Worm (Caenorhabditis elegans) whole organism, L4 larva: Measurements from ENCODE around the gene C01G12.9.

Experiments
- F10B5.3 ChIP-seq: sonication (generic microtip); optimal IDR thresholded peaks from 2 replicates; lab custom pipeline; 2016; ENCODE audit warnings: mild to moderate bottlenecking, missing genetic modification characterization, missing compliant biosample characterization
- F26F4.8 ChIP-seq: fragments of 200-800 bp; sonication (Bioruptor generic); conservative IDR thresholded peaks from 2 replicates; pipeline ENCODE4 v1.3.6; 2022; ENCODE audit warnings: missing genetic modification characterization, missing compliant biosample characterization
- F44E2.7 ChIP-seq: fragments of 200-800 bp; sonication (Bioruptor generic); IDR thresholded peaks from 2 replicates; pipeline ENCODE4 v2.1.2; 2022; ENCODE audit warnings: missing genetic modification characterization, missing compliant biosample characterization
- F49E8.2 ChIP-seq: sonication (generic microtip); optimal IDR thresholded peaks from 2 replicates; lab custom pipeline; 2016; ENCODE audit warnings: missing compliant biosample characterization, mild to moderate bottlenecking, missing genetic modification characterization, borderline replicate concordance
- R02D3.7 ChIP-seq: fragments of 150-350 bp; sonication (generic microtip); optimal IDR thresholded peaks from 3 replicates; lab custom pipeline; 2014; ENCODE audit warnings: missing biosample characterization, missing genetic modification characterization
- T20F7.1 ChIP-seq: fragments of 200-800 bp; sonication (Bioruptor generic); optimal IDR thresholded peaks from 2 replicates; lab custom pipeline; 2018; ENCODE audit warnings: mild to moderate bottlenecking, missing genetic modification characterization, missing compliant biosample characterization
- Y5F2A.4 ChIP-seq: fragments of 200-800 bp; sonication (Bioruptor generic); optimal IDR thresholded peaks from 2 replicates; lab custom pipeline; 2018; ENCODE audit warnings: mild to moderate bottlenecking, missing genetic modification characterization, missing compliant biosample characterization
- aha-1 ChIP-seq: fragments of 150-350 bp; peaks from one replicate; lab custom pipeline; 2014; ENCODE audit warnings: missing biosample characterization, missing genetic modification characterization
- ama-1 ChIP-seq: fragments of 150-350 bp; optimal IDR thresholded peaks from 2 replicates; lab custom pipeline; 2014; ENCODE audit warnings: inconsistent platforms, mixed read lengths
- arid-1 ChIP-seq: fragments of 200-800 bp; sonication (Bioruptor generic); conservative IDR thresholded peaks from 2 replicates; pipeline ENCODE4 v1.3.6; 2022; ENCODE audit warnings: missing genetic modification reagents, missing genetic modification characterization, missing compliant biosample characterization
- attf-4 ChIP-seq: sonication (generic microtip); optimal IDR thresholded peaks from 3 replicates; lab custom pipeline; 2017; ENCODE audit warnings: missing biosample characterization, missing genetic modification characterization
- ceh-32 ChIP-seq: sonication (generic microtip); optimal IDR thresholded peaks from 2 replicates; lab custom pipeline; 2016; ENCODE audit warnings: mild to moderate bottlenecking, missing genetic modification characterization, missing compliant biosample characterization; ENCODE audit not compliant: poor library complexity
- ceh-44 ChIP-seq: fragments of 200-800 bp; sonication (Bioruptor generic); IDR thresholded peaks from 2 replicates; pipeline ENCODE4 v1.3.6; 2022; ENCODE audit warnings: missing genetic modification reagents, missing genetic modification characterization, missing compliant biosample characterization
- ces-1 ChIP-seq: fragments of 150-350 bp; sonication (generic microtip); optimal IDR thresholded peaks from 4 replicates; lab custom pipeline; 2014; ENCODE audit warnings: missing biosample characterization, missing genetic modification reagents, missing genetic modification characterization
- daf-16 ChIP-seq, 3 experiments: sonication (generic microtip); optimal IDR thresholded peaks; 2 replicates each; lab custom pipeline; 2016 to 2017; ENCODE audit warnings: missing genetic modification characterization in 3 of 3, missing genetic modification reagents in 3 of 3, mild to moderate bottlenecking in 2 of 3, missing compliant biosample characterization in 2 of 3, missing biosample characterization in 1 of 3, moderate library complexity in 1 of 3
- daf-8 ChIP-seq: fragments of 200-800 bp; sonication (Bioruptor generic); IDR thresholded peaks from 2 replicates; pipeline ENCODE4 v1.3.6; 2022; ENCODE audit warnings: missing genetic modification characterization, missing compliant biosample characterization
- dmd-6 ChIP-seq: fragments of 200-800 bp; sonication (Bioruptor generic); IDR thresholded peaks from 2 replicates; pipeline ENCODE4 v1.3.6; 2022; ENCODE audit warnings: missing genetic modification reagents, missing genetic modification characterization, missing compliant biosample characterization
- dmd-9 ChIP-seq: fragments of 200-800 bp; sonication (Bioruptor generic); IDR thresholded peaks from 2 replicates; pipeline ENCODE4 v1.3.6; 2022; ENCODE audit warnings: missing genetic modification reagents, missing genetic modification characterization, missing compliant biosample characterization
- dpl-1 ChIP-seq: fragments of 150-350 bp; optimal IDR thresholded peaks from 2 replicates; lab custom pipeline; 2014; ENCODE audit warnings: missing biosample characterization, missing genetic modification reagents, missing genetic modification characterization
- hif-1 ChIP-seq, 2 experiments: sonication (generic microtip); optimal IDR thresholded peaks; 2 replicates each; lab custom pipeline; 2016 to 2017; ENCODE audit warnings: missing compliant biosample characterization in 2 of 2, missing genetic modification characterization in 2 of 2, missing genetic modification reagents in 2 of 2, missing genotype in 2 of 2, mild to moderate bottlenecking in 1 of 2
- hlh-11 ChIP-seq: fragments of 200-800 bp; sonication (Bioruptor generic); optimal IDR thresholded peaks from 2 replicates; lab custom pipeline; 2018; ENCODE audit warnings: mild to moderate bottlenecking, missing genetic modification characterization, missing compliant biosample characterization
- lin-15B ChIP-seq: fragments of 150-350 bp; sonication (generic microtip); optimal IDR thresholded peaks from 3 replicates; lab custom pipeline; 2014; ENCODE audit warnings: missing biosample characterization, missing genetic modification characterization
- lin-29 ChIP-seq: fragments of 200-800 bp; sonication (Bioruptor generic); IDR thresholded peaks from 2 replicates; pipeline ENCODE4 v1.3.6; 2022; ENCODE audit warnings: missing genetic modification reagents, missing genetic modification characterization, missing compliant biosample characterization
- lin-38 ChIP-seq: fragments of 200-800 bp; sonication (Bioruptor generic); IDR thresholded peaks from 2 replicates; pipeline ENCODE4 v1.3.6; 2022; ENCODE audit warnings: missing genetic modification reagents, missing genetic modification characterization, missing compliant biosample characterization
- lin-39 ChIP-seq: fragments of 150-350 bp; optimal IDR thresholded peaks from 2 replicates; lab custom pipeline; 2014; ENCODE audit warnings: missing biosample characterization, missing genetic modification reagents, missing genetic modification characterization
- lsy-2 ChIP-seq, 2 experiments: fragments of 150-350 bp in 1 of 2; sonication (generic microtip) in 1 of 2; optimal IDR thresholded peaks; 2 replicates each; lab custom pipeline; 2014 to 2017; ENCODE audit warnings: missing biosample characterization in 2 of 2, missing genetic modification characterization in 2 of 2
- madf-5 ChIP-seq, 2 experiments: fragments of 200-800 bp; sonication (Bioruptor generic); IDR thresholded peaks; 2 replicates each; pipeline ENCODE4 v1.3.6; 2022; ENCODE audit warnings: missing compliant biosample characterization in 2 of 2, missing genetic modification characterization in 2 of 2
- madf-9 ChIP-seq: fragments of 200-800 bp; sonication (Bioruptor generic); conservative IDR thresholded peaks from 2 replicates; pipeline ENCODE4 v1.3.6; 2022; ENCODE audit warnings: missing genetic modification reagents, missing genetic modification characterization, missing compliant biosample characterization
- nhr-11 ChIP-seq: fragments of 150-350 bp; optimal IDR thresholded peaks from 2 replicates; lab custom pipeline; 2014; ENCODE audit warnings: missing biosample characterization, missing genetic modification characterization
- nhr-28 ChIP-seq: fragments of 150-350 bp; optimal IDR thresholded peaks from 2 replicates; lab custom pipeline; 2014; ENCODE audit warnings: missing biosample characterization, missing genetic modification characterization
- nhr-6 ChIP-seq: fragments of 150-350 bp; optimal IDR thresholded peaks from 2 replicates; lab custom pipeline; 2014; ENCODE audit warnings: missing biosample characterization, missing genetic modification characterization
- nhr-77 ChIP-seq: fragments of 150-350 bp; optimal IDR thresholded peaks from 2 replicates; lab custom pipeline; 2014; ENCODE audit warnings: missing biosample characterization, missing genetic modification characterization
- pqm-1 ChIP-seq: sonication (generic microtip); optimal IDR thresholded peaks from 2 replicates; lab custom pipeline; 2017; ENCODE audit warnings: missing biosample characterization, missing genetic modification characterization
- saeg-2 ChIP-seq: fragments of 200-800 bp; sonication (Bioruptor generic); IDR thresholded peaks from 2 replicates; pipeline ENCODE4 v1.3.6; 2022; ENCODE audit warnings: missing genetic modification reagents, missing genetic modification characterization, missing compliant biosample characterization
- skn-1 ChIP-seq: fragments of 150-350 bp; optimal IDR thresholded peaks from 2 replicates; lab custom pipeline; 2014; ENCODE audit warnings: missing biosample characterization, missing genetic modification characterization
- snpc-1.2 ChIP-seq: fragments of 200-800 bp; sonication (Bioruptor generic); IDR thresholded peaks from 2 replicates; pipeline ENCODE4 v1.3.6; 2022; ENCODE audit warnings: missing genetic modification reagents, missing genetic modification characterization, missing compliant biosample characterization
- snpc-4 ChIP-seq: fragments of 150-350 bp; optimal IDR thresholded peaks from 2 replicates; lab custom pipeline; 2014; ENCODE audit warnings: missing biosample characterization, missing genetic modification characterization
- spr-1 ChIP-seq: sonication (generic microtip); optimal IDR thresholded peaks from 2 replicates; lab custom pipeline; 2016; ENCODE audit warnings: mild to moderate bottlenecking, missing genetic modification characterization, missing compliant biosample characterization
- spr-3 ChIP-seq: fragments of 200-800 bp; sonication (Bioruptor generic); optimal IDR thresholded peaks from 2 replicates; lab custom pipeline; 2018; ENCODE audit warnings: mild to moderate bottlenecking, missing genetic modification characterization, missing compliant biosample characterization
- tag-97 ChIP-seq: fragments of 200-800 bp; sonication (Bioruptor generic); IDR thresholded peaks from 2 replicates; pipeline ENCODE4 v1.3.6; 2022; ENCODE audit warnings: missing genetic modification characterization, missing compliant biosample characterization
- unc-62 ChIP-seq, 3 experiments: fragments of 150-350 bp in 1 of 3; sonication (generic microtip); optimal IDR thresholded peaks in 2 of 3; peaks in 1 of 3; 1 replicate in 1 of 3; 2 replicates in 2 of 3; lab custom pipeline; 2014 to 2017; ENCODE audit warnings: missing biosample characterization in 3 of 3, missing genetic modification characterization in 3 of 3, missing genetic modification reagents in 3 of 3, missing genotype in 1 of 3
- vab-7 ChIP-seq: fragments of 200-800 bp; sonication (Bioruptor generic); IDR thresholded peaks from 2 replicates; pipeline ENCODE4 v1.3.6; 2022; ENCODE audit warnings: missing genetic modification reagents, missing genetic modification characterization, missing compliant biosample characterization
- zfp-2 ChIP-seq: sonication (generic microtip); optimal IDR thresholded peaks from 2 replicates; lab custom pipeline; 2016; ENCODE audit warnings: mild to moderate bottlenecking, missing genetic modification characterization, missing compliant biosample characterization
- zfp-3 ChIP-seq: fragments of 200-800 bp; sonication (Bioruptor generic); conservative IDR thresholded peaks from 2 replicates; pipeline ENCODE4 v1.3.6; 2022; ENCODE audit warnings: missing genetic modification reagents, missing genetic modification characterization, missing compliant biosample characterization
- zip-2 ChIP-seq: fragments of 150-350 bp; optimal IDR thresholded peaks from 2 replicates; lab custom pipeline; 2014; ENCODE audit warnings: missing biosample characterization, missing genetic modification characterization
- ztf-11 ChIP-seq: fragments of 150-350 bp; optimal IDR thresholded peaks from 2 replicates; lab custom pipeline; 2014; ENCODE audit warnings: missing biosample characterization, missing genetic modification characterization

The C01G12.9 gene

ce11 chrII:14592629-14593028, 13.8 kb downstream of the C01G12.9 start:
- TF ChIP-seq dpl-1 (GFP tag; lab: Kevin White, UChicago) (no peak), spr-1 (tag; lab: Kevin White, UChicago) (no peak), aha-1 (tag; lab: Kevin White, UChicago) (peak; percentile 67), saeg-2 (no peak), ceh-32 (tag; lab: Kevin White, UChicago) (no peak), nhr-11 (tag; lab: Kevin White, UChicago) (peak; percentile 64), unc-62 (GFP tag; optimal IDR thresholded peaks at IDR 0.05 in 1 of 2; lab: Kevin White, UChicago) (peak in 1 of 2 experiments; percentile 58), unc-62 (tag; optimal IDR thresholded peaks at IDR 0.05; lab: Kevin White, UChicago) (no peak), R02D3.7 (tag; lab: Kevin White, UChicago) (no peak), T20F7.1 (GFP tag; lab: Kevin White, UChicago) (no peak), ama-1 (lab: Kevin White, UChicago) (no peak), daf-8 (GFP tag; lab: Robert Waterston, UW) (no peak)

DNA sequence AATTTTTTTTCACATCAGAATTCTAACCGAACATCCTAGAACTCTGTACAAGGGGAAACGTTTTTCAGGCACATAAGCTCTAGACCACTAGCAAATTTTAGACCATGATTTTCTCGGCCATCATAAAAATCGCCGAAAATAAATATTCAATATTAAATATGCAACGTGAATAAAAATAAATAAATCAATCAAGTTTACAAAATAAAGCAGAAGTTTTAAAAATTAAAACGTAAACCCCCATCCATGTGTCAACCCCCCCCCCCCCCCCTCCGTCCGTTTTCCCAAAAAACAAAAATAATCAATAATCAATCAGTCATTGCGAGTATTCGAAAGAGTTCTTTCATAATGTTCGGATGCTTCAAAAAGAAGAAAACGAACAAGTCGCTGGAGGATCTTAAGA, 14.5 kb downstream of the C01G12.9 start, which contains the start of gene catp-4:
TSS of gene catp-4 (plus strand) at position 301 of the 400 bp plus-strand sequence.
- TF ChIP-seq ces-1 (GFP tag; lab: Kevin White, UChicago) (no peak), Y5F2A.4 (GFP tag; lab: Kevin White, UChicago) (no peak), spr-3 (GFP tag; lab: Kevin White, UChicago) (no peak), skn-1 (tag; lab: Kevin White, UChicago) (no peak), zip-2 (no peak), F44E2.7 (GFP tag; lab: Robert Waterston, UW) (no peak), unc-62 (GFP tag; optimal IDR thresholded peaks at IDR 0.05 in 1 of 2; lab: Kevin White, UChicago) (no peak), unc-62 (tag; optimal IDR thresholded peaks at IDR 0.05; lab: Kevin White, UChicago) (no peak), snpc-4 (tag; lab: Kevin White, UChicago) (no peak), attf-4 (tag; lab: Kevin White, UChicago) (no peak), F26F4.8 (no peak), zfp-3 (GFP tag; lab: Robert Waterston, UW) (no peak), hif-1 (tag; optimal IDR thresholded peaks at IDR 0.05; lab: Kevin White, UChicago) (no peak), lin-38 (no peak), snpc-1.2 (no peak), dmd-6 (GFP tag; lab: Robert Waterston, UW) (no peak), dmd-9 (no peak), vab-7 (no peak), pqm-1 (tag; lab: Kevin White, UChicago) (no peak), ztf-11 (tag; lab: Kevin White, UChicago) (no peak)

- TF ChIP-seq hlh-11 (tag; lab: Kevin White, UChicago): no peak
- no peak for TF ChIP-seq pqm-1 (tag; lab: Kevin White, UChicago)
- TF ChIP-seq lin-15B (tag; lab: Kevin White, UChicago): no peak
- no peak for TF ChIP-seq madf-9 (GFP tag; lab: Robert Waterston, UW)
- no peak for TF ChIP-seq dmd-6 (GFP tag; lab: Robert Waterston, UW)
- no peak for TF ChIP-seq F49E8.2 (tag; lab: Kevin White, UChicago)
- no peak for TF ChIP-seq daf-16 (GFP tag; optimal IDR thresholded peaks at IDR 0.05; lab: Kevin White, UChicago)
- TF ChIP-seq daf-16 (tag; optimal IDR thresholded peaks at IDR 0.05; lab: Kevin White, UChicago): peak; percentile 48
- TF ChIP-seq zfp-2 (tag; lab: Kevin White, UChicago): no peak
- TF ChIP-seq tag-97 (GFP tag; lab: Robert Waterston, UW): no peak
- peak; percentile 3 for TF ChIP-seq nhr-28 (tag; lab: Kevin White, UChicago)
- TF ChIP-seq madf-5 (GFP tag; IDR thresholded peaks at IDR 0.05; lab: Robert Waterston, UW): no peak
- TF ChIP-seq T20F7.1 (GFP tag; lab: Kevin White, UChicago): no peak
- no peak for TF ChIP-seq F26F4.8
- TF ChIP-seq aha-1 (tag; lab: Kevin White, UChicago): peak; percentile 45
- no peak for TF ChIP-seq ceh-44 (GFP tag; lab: Robert Waterston, UW)
- no peak for TF ChIP-seq lsy-2 (tag; optimal IDR thresholded peaks at IDR 0.05; lab: Kevin White, UChicago)
- TF ChIP-seq arid-1 (GFP tag; lab: Robert Waterston, UW): no peak
- no peak for TF ChIP-seq snpc-4 (tag; lab: Kevin White, UChicago)
- no peak for TF ChIP-seq nhr-77 (tag; lab: Kevin White, UChicago)
- TF ChIP-seq lin-29: no peak
- no peak for TF ChIP-seq lin-39
- TF ChIP-seq zfp-3 (GFP tag; lab: Robert Waterston, UW): no peak
- no peak for TF ChIP-seq nhr-6 (tag; lab: Kevin White, UChicago)
- TF ChIP-seq F10B5.3 (tag; lab: Kevin White, UChicago): no peak
- TF ChIP-seq dpl-1 (GFP tag; lab: Kevin White, UChicago): no peak
Observed at ce11 chrII:14597788-14598187, 19.0 kb downstream of the C01G12.9 start.
